Worm (Caenorhabditis elegans): ENCODE results near the gene nlp-18.

nlp-18 gene

ce11 chrII:11030297-11030696 lies at the start of gene nlp-18:
Gene nlp-18, minus strand, starts transcription at chrII:11030397.
- TF ChIP-seq W03F9.2 (tag; optimal IDR thresholded peaks at IDR 0.05) = no peak

ce11 chrII:11076550-11076949 lies 46.4 kb upstream of the nlp-18 start:
- no peak for TF ChIP-seq W03F9.2 (tag; optimal IDR thresholded peaks at IDR 0.05)
- TF ChIP-seq dao-5 (tag; optimal IDR thresholded peaks at IDR 0.05) = no peak
- no peak for TF ChIP-seq him-1 (tag; optimal IDR thresholded peaks at IDR 0.05)

- TF ChIP-seq W03F9.2 (tag; optimal IDR thresholded peaks at IDR 0.05) = no peak
- TF ChIP-seq him-1 (tag; optimal IDR thresholded peaks at IDR 0.05) = no peak
- no peak for TF ChIP-seq dao-5 (tag; optimal IDR thresholded peaks at IDR 0.05)
These were observed 42.4 kb upstream of the nlp-18 start for ce11 chrII:11072565-11072964.

- no peak for TF ChIP-seq W03F9.2 (tag; optimal IDR thresholded peaks at IDR 0.05)
- TF ChIP-seq dao-5 (tag; optimal IDR thresholded peaks at IDR 0.05) = no peak
- TF ChIP-seq him-1 (tag; optimal IDR thresholded peaks at IDR 0.05) = no peak
These were observed 34.0 kb upstream of the nlp-18 start for ce11 chrII:11064191-11064695.

ce11 chrII:11057256-11057655 lies 27.1 kb upstream of the nlp-18 start:
- TF ChIP-seq him-1 (tag; optimal IDR thresholded peaks at IDR 0.05) (no peak), dao-5 (tag; optimal IDR thresholded peaks at IDR 0.05) (no peak), W03F9.2 (tag; optimal IDR thresholded peaks at IDR 0.05) (no peak)

- TF ChIP-seq him-1 (tag; optimal IDR thresholded peaks at IDR 0.05) (no peak), W03F9.2 (tag; optimal IDR thresholded peaks at IDR 0.05) (no peak), dao-5 (tag; optimal IDR thresholded peaks at IDR 0.05) (no peak)
These were observed 25.0 kb upstream of the nlp-18 start, which contains the start of gene F45E10.2 for ce11 chrII:11055223-11055622. Gene F45E10.2, minus strand, starts transcription at chrII:11055323.

ce11 chrII:11052526-11052925 lies 22.3 kb upstream of the nlp-18 start:
- TF ChIP-seq him-1 (tag; optimal IDR thresholded peaks at IDR 0.05) = no peak
- TF ChIP-seq W03F9.2 (tag; optimal IDR thresholded peaks at IDR 0.05) = no peak
- TF ChIP-seq dao-5 (tag; optimal IDR thresholded peaks at IDR 0.05) = no peak

- TF ChIP-seq W03F9.2 (tag; optimal IDR thresholded peaks at IDR 0.05) = peak; percentile 55
- TF ChIP-seq dao-5 (tag; optimal IDR thresholded peaks at IDR 0.05) = no peak
These were observed 20.5 kb upstream of the nlp-18 start for ce11 chrII:11050678-11051077.

- no peak for TF ChIP-seq W03F9.2 (tag; optimal IDR thresholded peaks at IDR 0.05)
These were observed 19.7 kb upstream of the nlp-18 start, which contains the start of the genes sdhd-1 and ilkp-1 for ce11 chrII:11049876-11050275. Gene sdhd-1, minus strand, starts transcription at chrII:11049913. Gene ilkp-1, plus strand, starts transcription at chrII:11050255.

- TF ChIP-seq W03F9.2 (tag; optimal IDR thresholded peaks at IDR 0.05) (no peak), him-1 (tag; optimal IDR thresholded peaks at IDR 0.05) (no peak), dao-5 (tag; optimal IDR thresholded peaks at IDR 0.05) (no peak)
These were observed 18.7 kb upstream of the nlp-18 start, which contains the start of gene F33A8.4 for ce11 chrII:11048930-11049329. Gene F33A8.4, minus strand, starts transcription at chrII:11049030.

- no peak for TF ChIP-seq him-1 (tag; optimal IDR thresholded peaks at IDR 0.05)
- TF ChIP-seq W03F9.2 (tag; optimal IDR thresholded peaks at IDR 0.05) = no peak
- no peak for TF ChIP-seq dao-5 (tag; optimal IDR thresholded peaks at IDR 0.05)
These were observed 15.7 kb upstream of the nlp-18 start, which contains the start of gene col-83 for ce11 chrII:11045872-11046271. Gene col-83, minus strand, starts transcription at chrII:11045972.

ce11 chrII:11044193-11044568 lies 14.0 kb upstream of the nlp-18 start:
- no peak for TF ChIP-seq W03F9.2 (tag; optimal IDR thresholded peaks at IDR 0.05)
- no peak for TF ChIP-seq him-1 (tag; optimal IDR thresholded peaks at IDR 0.05)
- TF ChIP-seq dao-5 (tag; optimal IDR thresholded peaks at IDR 0.05) = no peak

- TF ChIP-seq him-1 (tag; optimal IDR thresholded peaks at IDR 0.05) (no peak), W03F9.2 (tag; optimal IDR thresholded peaks at IDR 0.05) (no peak), dao-5 (tag; optimal IDR thresholded peaks at IDR 0.05) (no peak)
These were observed 13.5 kb upstream of the nlp-18 start for ce11 chrII:11043546-11044192.

ce11 chrII:11042878-11043331 lies 12.7 kb upstream of the nlp-18 start:
- TF ChIP-seq W03F9.2 (tag; optimal IDR thresholded peaks at IDR 0.05) = no peak
- peak; percentile 68 for TF ChIP-seq him-1 (tag; optimal IDR thresholded peaks at IDR 0.05)
- TF ChIP-seq dao-5 (tag; optimal IDR thresholded peaks at IDR 0.05) = no peak

ce11 chrII:11041846-11042262 lies 11.7 kb upstream of the nlp-18 start:
- TF ChIP-seq dao-5 (tag; optimal IDR thresholded peaks at IDR 0.05) (no peak), him-1 (tag; optimal IDR thresholded peaks at IDR 0.05) (peak; percentile 12), W03F9.2 (tag; optimal IDR thresholded peaks at IDR 0.05) (no peak)
